Worm (Caenorhabditis elegans) whole organism, late embryonic: ENCODE measurements around the gene srg-62.

Experiments
- C08G9.2 ChIP-seq: sonication (generic microtip); optimal IDR thresholded peaks from 2 replicates; lab custom pipeline; 2016; ENCODE audit warnings: mild to moderate bottlenecking, missing genetic modification characterization, moderate library complexity, missing compliant biosample characterization
- C38D4.7 ChIP-seq: fragments of 200-800 bp; sonication (Bioruptor generic); optimal IDR thresholded peaks from 2 replicates; lab custom pipeline; 2018; ENCODE audit warnings: mild to moderate bottlenecking, missing genetic modification characterization, moderate library complexity, missing compliant biosample characterization
- T23F11.4 ChIP-seq: fragments of 200-800 bp; sonication (Bioruptor generic); optimal IDR thresholded peaks from 2 replicates; lab custom pipeline; 2018; ENCODE audit warnings: mild to moderate bottlenecking, missing genetic modification characterization, missing compliant biosample characterization
- ceh-14 ChIP-seq: sonication (generic microtip); optimal IDR thresholded peaks from 2 replicates; lab custom pipeline; 2016; ENCODE audit warnings: missing genotype, missing genetic modification characterization, missing compliant biosample characterization
- ceh-18 ChIP-seq: sonication (generic microtip); optimal IDR thresholded peaks from 2 replicates; lab custom pipeline; 2016; ENCODE audit warnings: missing genetic modification characterization, missing compliant biosample characterization
- ceh-2 ChIP-seq: sonication (generic microtip); optimal IDR thresholded peaks from 2 replicates; lab custom pipeline; 2016; ENCODE audit warnings: missing genotype, missing genetic modification characterization, missing compliant biosample characterization
- ceh-22 ChIP-seq: sonication (generic microtip); optimal IDR thresholded peaks from 2 replicates; lab custom pipeline; 2017; ENCODE audit warnings: missing biosample characterization, missing genetic modification characterization
- ceh-30 ChIP-seq: fragments of 150-350 bp; optimal IDR thresholded peaks from 2 replicates; lab custom pipeline; 2014; ENCODE audit warnings: missing biosample characterization, missing genetic modification characterization
- ceh-31 ChIP-seq: sonication (generic microtip); optimal IDR thresholded peaks from 2 replicates; lab custom pipeline; 2016; ENCODE audit warnings: missing genetic modification characterization, missing compliant biosample characterization
- ceh-45 ChIP-seq: fragments of 200-800 bp; sonication (Bioruptor generic); IDR thresholded peaks from 2 replicates; pipeline ENCODE4 v1.3.6; 2022; ENCODE audit warnings: missing genetic modification reagents, missing genetic modification characterization, missing compliant biosample characterization
- ceh-48 ChIP-seq: sonication (generic microtip); optimal IDR thresholded peaks from 2 replicates; lab custom pipeline; 2016; ENCODE audit warnings: missing genetic modification characterization, inconsistent platforms, missing compliant biosample characterization
- ceh-6 ChIP-seq: fragments of 200-800 bp; sonication (Bioruptor generic); optimal IDR thresholded peaks from 2 replicates; lab custom pipeline; 2018; ENCODE audit warnings: mild to moderate bottlenecking, missing genetic modification characterization, missing compliant biosample characterization
- che-1 ChIP-seq: sonication (generic microtip); optimal IDR thresholded peaks from 2 replicates; lab custom pipeline; 2016; ENCODE audit warnings: mild to moderate bottlenecking, missing genetic modification characterization, missing compliant biosample characterization
- dmd-4 ChIP-seq: sonication (generic microtip); optimal IDR thresholded peaks from 2 replicates; lab custom pipeline; 2016; ENCODE audit warnings: borderline replicate concordance, missing genetic modification characterization, missing compliant biosample characterization
- dve-1 ChIP-seq: sonication (generic microtip); optimal IDR thresholded peaks from 2 replicates; lab custom pipeline; 2017; ENCODE audit warnings: antibody characterized with exemption, mild to moderate bottlenecking, missing genetic modification characterization, missing compliant biosample characterization
- elt-2 ChIP-seq: sonication (generic microtip); optimal IDR thresholded peaks from 2 replicates; lab custom pipeline; 2016; ENCODE audit warnings: missing genetic modification reagents, missing genetic modification characterization, missing compliant biosample characterization
- hlh-13 ChIP-seq: fragments of 200-800 bp; sonication (Bioruptor generic); optimal IDR thresholded peaks from 2 replicates; lab custom pipeline; 2018; ENCODE audit warnings: mild to moderate bottlenecking, missing genetic modification characterization, missing compliant biosample characterization
- hlh-15 ChIP-seq: sonication (generic microtip); optimal IDR thresholded peaks from 2 replicates; lab custom pipeline; 2016; ENCODE audit warnings: missing genetic modification characterization, missing compliant biosample characterization
- hlh-30 ChIP-seq: sonication (generic microtip); optimal IDR thresholded peaks from 2 replicates; lab custom pipeline; 2017; ENCODE audit warnings: antibody characterized with exemption, missing genetic modification characterization, missing compliant biosample characterization; ENCODE audit not compliant: insufficient read depth
- hlh-6 ChIP-seq: sonication (generic microtip); optimal IDR thresholded peaks from 2 replicates; lab custom pipeline; 2016; ENCODE audit warnings: missing genotype, missing genetic modification characterization, missing compliant biosample characterization
- hlh-8 ChIP-seq: sonication (generic microtip); optimal IDR thresholded peaks from 2 replicates; lab custom pipeline; 2016; ENCODE audit warnings: missing genotype, missing genetic modification characterization, missing compliant biosample characterization
- lim-6 ChIP-seq: sonication (generic microtip); optimal IDR thresholded peaks from 2 replicates; lab custom pipeline; 2016; ENCODE audit warnings: missing genetic modification characterization, missing compliant biosample characterization
- lin-11 ChIP-seq: fragments of 200-800 bp; sonication (Bioruptor generic); optimal IDR thresholded peaks from 2 replicates; lab custom pipeline; 2018; ENCODE audit warnings: mild to moderate bottlenecking, missing genetic modification characterization, missing compliant biosample characterization
- nfya-1 ChIP-seq: sonication (generic microtip); optimal IDR thresholded peaks from 2 replicates; lab custom pipeline; 2017; ENCODE audit warnings: missing genetic modification characterization, mild to moderate bottlenecking, missing compliant biosample characterization, antibody characterized with exemption, moderate library complexity
- pat-9 ChIP-seq: fragments of 200-800 bp; sonication (Bioruptor generic); optimal IDR thresholded peaks from 2 replicates; lab custom pipeline; 2018; ENCODE audit warnings: mild to moderate bottlenecking, missing genetic modification characterization, moderate library complexity, missing compliant biosample characterization
- pha-2 ChIP-seq: sonication (generic microtip); optimal IDR thresholded peaks from 2 replicates; lab custom pipeline; 2017; ENCODE audit warnings: mild to moderate bottlenecking, missing genetic modification characterization, missing compliant biosample characterization
- pros-1 ChIP-seq: fragments of 150-350 bp; optimal IDR thresholded peaks from 2 replicates; lab custom pipeline; 2014; ENCODE audit warnings: missing biosample characterization, missing genetic modification reagents, missing genetic modification characterization
- ref-2 ChIP-seq: sonication (generic microtip); optimal IDR thresholded peaks from 2 replicates; lab custom pipeline; 2016; ENCODE audit warnings: missing genetic modification characterization, missing compliant biosample characterization
- rnt-1 ChIP-seq: sonication (generic microtip); optimal IDR thresholded peaks from 2 replicates; lab custom pipeline; 2016; ENCODE audit warnings: missing genetic modification characterization, missing compliant biosample characterization
- sdc-2 ChIP-seq: sonication (generic microtip); optimal IDR thresholded peaks from 2 replicates; lab custom pipeline; 2016; ENCODE audit warnings: missing genotype, missing genetic modification characterization, missing compliant biosample characterization
- tbx-2 ChIP-seq: sonication (generic microtip); optimal IDR thresholded peaks from 2 replicates; lab custom pipeline; 2016; ENCODE audit warnings: missing genetic modification characterization, missing compliant biosample characterization
- ttx-3 ChIP-seq: sonication (generic microtip); optimal IDR thresholded peaks from 2 replicates; lab custom pipeline; 2016; ENCODE audit warnings: missing genetic modification reagents, missing genetic modification characterization, missing compliant biosample characterization
- unc-42 ChIP-seq: sonication (generic microtip); optimal IDR thresholded peaks from 2 replicates; lab custom pipeline; 2016; ENCODE audit warnings: missing genotype, missing genetic modification characterization, missing compliant biosample characterization
- unc-55 ChIP-seq: sonication (generic microtip); optimal IDR thresholded peaks from 2 replicates; lab custom pipeline; 2017; ENCODE audit warnings: missing biosample characterization, missing genetic modification reagents, missing genetic modification characterization
- unc-86 ChIP-seq: sonication (generic microtip); optimal IDR thresholded peaks from 2 replicates; lab custom pipeline; 2016; ENCODE audit warnings: missing genetic modification characterization, missing compliant biosample characterization
- zip-5 ChIP-seq: sonication (generic microtip); optimal IDR thresholded peaks from 2 replicates; lab custom pipeline; 2016; ENCODE audit warnings: missing genetic modification characterization, missing compliant biosample characterization
- ztf-16 ChIP-seq: sonication (generic microtip); optimal IDR thresholded peaks from 2 replicates; lab custom pipeline; 2017; ENCODE audit warnings: missing genetic modification characterization, missing compliant biosample characterization

The srg-62 gene

ce11 chrV:2697693-2698092, 44.5 kb downstream of the srg-62 start:
- peak; percentile 40 for TF ChIP-seq unc-86 (tag; lab: Kevin White, UChicago)
- no peak for TF ChIP-seq hlh-30
- no peak for TF ChIP-seq ceh-31 (tag; lab: Kevin White, UChicago)
- no peak for TF ChIP-seq hlh-15 (tag; lab: Kevin White, UChicago)
- TF ChIP-seq zip-5 (tag; lab: Kevin White, UChicago): peak; percentile 20
- no peak for TF ChIP-seq che-1
- TF ChIP-seq elt-2 (tag; lab: Kevin White, UChicago): peak; percentile 8
- peak; percentile 34 for TF ChIP-seq ttx-3 (tag; lab: Kevin White, UChicago)
- TF ChIP-seq, all 69 proteins: peak for 4

DNA sequence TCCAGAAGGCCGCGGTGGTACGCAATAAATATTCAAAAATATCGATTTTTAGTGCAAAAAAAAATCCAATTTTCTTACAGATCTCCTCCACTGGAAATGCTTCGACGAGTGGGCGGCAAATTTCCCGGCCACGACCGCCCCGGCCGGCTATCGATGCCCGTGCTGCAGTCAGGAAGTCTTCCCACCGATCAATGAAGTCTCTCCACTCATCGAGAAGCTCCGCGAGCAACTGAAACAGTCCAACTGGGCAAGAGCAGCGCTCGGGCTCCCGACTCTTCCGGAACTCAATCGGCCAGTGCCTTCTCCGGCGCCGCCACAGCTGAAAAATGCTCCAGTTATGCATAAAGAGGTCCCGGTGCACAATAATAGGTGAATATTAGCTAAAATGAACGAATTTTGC, 46.3 kb downstream of the srg-62 start, which contains the start of gene Y45G12B.3:
Gene Y45G12B.3, minus strand, starts transcription at position 320 of the 400 bp plus-strand sequence.
- TF ChIP-seq pros-1 (tag; lab: Kevin White, UChicago): no peak
- no peak for TF ChIP-seq pha-2 (tag; lab: Kevin White, UChicago)
- TF ChIP-seq ceh-2 (tag; lab: Kevin White, UChicago): no peak
- TF ChIP-seq C08G9.2 (tag; lab: Kevin White, UChicago): no peak
- TF ChIP-seq lin-11 (tag; lab: Kevin White, UChicago): no peak
- TF ChIP-seq zip-5 (tag; lab: Kevin White, UChicago): no peak
- no peak for TF ChIP-seq ceh-45 (GFP tag; lab: Robert Waterston, UW)
- no peak for TF ChIP-seq hlh-30
- no peak for TF ChIP-seq ttx-3 (tag; lab: Kevin White, UChicago)
- TF ChIP-seq hlh-8: no peak

ce11 chrV:2694389-2694788, 47.8 kb downstream of the srg-62 start, which contains the start of gene Y45G12B.2:
TSS of gene Y45G12B.2 (plus strand) at chrV:2694771.
- TF ChIP-seq ztf-16 (tag; lab: Kevin White, UChicago) (peak; percentile 14), unc-42 (tag; lab: Kevin White, UChicago) (no peak), nfya-1 (tag; lab: Kevin White, UChicago) (peak; percentile 78), dve-1 (tag; lab: Kevin White, UChicago) (no peak), rnt-1 (tag; lab: Kevin White, UChicago) (no peak), hlh-8 (no peak), tbx-2 (tag; lab: Kevin White, UChicago) (peak; percentile 15), lim-6 (tag; lab: Kevin White, UChicago) (no peak), sdc-2 (tag; lab: Kevin White, UChicago) (no peak), hlh-30 (peak; percentile 13), ceh-48 (peak; percentile 36), ceh-30 (tag; lab: Kevin White, UChicago) (peak; percentile 4), hlh-6 (tag; lab: Kevin White, UChicago) (no peak), dmd-4 (tag; lab: Kevin White, UChicago) (no peak), C38D4.7 (GFP tag; lab: Kevin White, UChicago) (no peak), ceh-18 (tag; lab: Kevin White, UChicago) (peak; percentile 51), ref-2 (tag; lab: Kevin White, UChicago) (no peak), pat-9 (tag; lab: Kevin White, UChicago) (no peak), unc-55 (GFP tag; lab: Kevin White, UChicago) (no peak), T23F11.4 (GFP tag; lab: Kevin White, UChicago) (no peak), ceh-31 (tag; lab: Kevin White, UChicago) (peak; percentile 36), ceh-14 (no peak), ceh-6 (no peak), hlh-13 (GFP tag; lab: Kevin White, UChicago) (no peak), elt-2 (tag; lab: Kevin White, UChicago) (no peak), ceh-22 (tag; lab: Kevin White, UChicago) (no peak), pros-1 (tag; lab: Kevin White, UChicago) (no peak)
